Worm (Caenorhabditis elegans) whole organism, L3 larva: ENCODE data around the gene B0001.7.
"Not testable (repeated sequence)": the region's sequence is repeated elsewhere in the genome, so short reads cannot be mapped to it uniquely, and the experiment has no call there.

Source experiments
- ama-1 ChIP-seq: fragments of 150-350 bp; optimal IDR thresholded peaks from 2 replicates; lab custom pipeline; 2018
- ceh-82 ChIP-seq: fragments of 150-350 bp; optimal IDR thresholded peaks from 2 replicates; lab custom pipeline; 2014; ENCODE audit warnings: missing biosample characterization, missing genetic modification characterization
- nhr-11 ChIP-seq: fragments of 150-350 bp; optimal IDR thresholded peaks from 2 replicates; lab custom pipeline; 2014; ENCODE audit warnings: missing biosample characterization, missing genetic modification characterization
- nhr-28 ChIP-seq: fragments of 150-350 bp; optimal IDR thresholded peaks from 2 replicates; lab custom pipeline; 2014; ENCODE audit warnings: missing biosample characterization, missing genetic modification characterization
- pha-4 ChIP-seq: fragments of 150-350 bp; optimal IDR thresholded peaks from 2 replicates; lab custom pipeline; 2014; ENCODE audit warnings: missing biosample characterization, missing genetic modification reagents, missing genetic modification characterization
- sea-2 ChIP-seq: fragments of 150-350 bp; sonication (generic microtip); optimal IDR thresholded peaks from 4 replicates; lab custom pipeline; 2014; ENCODE audit warnings: missing biosample characterization, missing genetic modification reagents, missing genetic modification characterization
- ztf-11 ChIP-seq: fragments of 150-350 bp; optimal IDR thresholded peaks from 2 replicates; lab custom pipeline; 2014; ENCODE audit warnings: missing biosample characterization, missing genetic modification characterization

ce11 chrIV:12178235-12178634 is 24.2 kb upstream of the B0001.7 start, which contains the start of gene nlr-1:
- not testable (repeated sequence) for TF ChIP-seq nhr-11 (tag; lab: Kevin White, UChicago); ama-1; pha-4 (tag; lab: Kevin White, UChicago); sea-2; nhr-28 (tag; lab: Kevin White, UChicago); ceh-82 (tag; lab: Kevin White, UChicago); ztf-11
